Fruit fly (Drosophila melanogaster) Kc167 (cell line): Measurements from ENCODE around the gene AdamTS-B.

Experiments
- Myc ChIP-seq: fragments of >200 bp; optimal IDR thresholded peaks from 2 replicates; lab custom pipeline; 2017; ENCODE audit warnings: missing external identifiers
- Sin3A ChIP-seq: fragments of >200 bp; optimal IDR thresholded peaks from 2 replicates; lab custom pipeline; 2018; ENCODE audit warnings: missing external identifiers
- h ChIP-seq: fragments of >200 bp; optimal IDR thresholded peaks from 3 replicates; lab custom pipeline; 2018; ENCODE audit warnings: missing external identifiers
- insv ChIP-seq: fragments of >200 bp; optimal IDR thresholded peaks from 3 replicates; lab custom pipeline; 2018; ENCODE audit warnings: missing external identifiers
- psq ChIP-seq: fragments of >200 bp; optimal IDR thresholded peaks from 2 replicates; lab custom pipeline; 2017; ENCODE audit warnings: missing external identifiers
- ttk ChIP-seq: sonication (Bioruptor generic); optimal IDR thresholded peaks from 2 replicates; lab custom pipeline; 2017; ENCODE audit warnings: missing external identifiers

AdamTS-B gene

DNA sequence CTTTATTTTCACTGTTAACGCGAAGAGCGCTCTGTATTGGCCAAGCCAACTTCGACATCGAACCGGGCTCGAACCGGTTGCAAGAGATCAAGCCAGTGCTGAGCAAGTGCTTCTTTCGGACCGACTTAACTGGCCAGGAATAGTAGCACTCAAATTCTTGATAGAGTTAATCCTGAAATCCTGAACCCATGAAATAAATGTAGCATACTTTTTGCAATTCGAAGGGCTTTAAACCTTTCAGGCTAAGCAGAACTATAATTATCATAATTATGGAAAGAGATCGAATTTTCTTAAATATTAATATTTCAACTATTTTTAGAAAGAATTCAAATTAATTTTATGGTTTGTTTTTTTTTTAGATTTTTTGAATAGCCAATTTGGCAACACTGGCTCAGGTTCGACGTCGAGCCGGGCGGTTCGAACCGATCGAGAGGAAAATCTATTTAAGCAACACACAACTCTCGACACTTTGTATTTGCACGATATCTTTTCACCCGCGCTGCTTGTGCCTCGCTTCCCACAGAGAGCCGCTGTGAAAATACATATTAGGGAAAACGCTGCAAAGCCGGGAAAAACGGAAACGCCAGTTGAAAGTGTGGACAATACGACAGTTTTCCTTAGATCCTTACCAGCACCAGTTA lies at the start of gene AdamTS-B:
Gene AdamTS-B (plus strand): TSS at position 471 of the 641 bp plus-strand sequence.
- TF ChIP-seq psq (lab: Kevin White, UChicago) (no peak), Sin3A (no peak), h (lab: Kevin White, UChicago) (no peak), insv (lab: Kevin White, UChicago) (no peak), ttk (lab: Kevin White, UChicago) (no peak), Myc (no peak)

DNA sequence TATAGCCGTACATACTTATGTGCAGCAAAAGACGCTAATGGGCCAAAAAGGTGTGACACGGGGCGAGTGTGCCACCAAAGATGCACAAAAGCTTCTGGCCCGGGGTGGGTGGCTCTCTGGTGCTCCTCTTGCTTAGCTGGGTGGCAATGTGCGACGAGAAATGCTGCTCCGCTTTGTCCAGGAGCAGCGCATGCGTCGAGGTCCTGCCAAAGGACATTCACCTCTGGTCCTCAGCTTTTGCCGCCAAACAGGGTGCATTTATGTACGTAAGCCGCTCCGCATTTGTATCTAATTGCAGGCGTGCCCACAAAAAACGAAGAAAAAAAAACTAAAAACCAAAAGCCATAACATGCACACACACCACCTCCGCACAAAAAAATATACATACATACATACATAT lies 49.0 kb upstream of the AdamTS-B start:
- TF ChIP-seq insv (lab: Kevin White, UChicago) (no peak), ttk (lab: Kevin White, UChicago) (no peak), psq (lab: Kevin White, UChicago) (no peak), Sin3A (no peak), h (lab: Kevin White, UChicago) (no peak), Myc (no peak)

DNA sequence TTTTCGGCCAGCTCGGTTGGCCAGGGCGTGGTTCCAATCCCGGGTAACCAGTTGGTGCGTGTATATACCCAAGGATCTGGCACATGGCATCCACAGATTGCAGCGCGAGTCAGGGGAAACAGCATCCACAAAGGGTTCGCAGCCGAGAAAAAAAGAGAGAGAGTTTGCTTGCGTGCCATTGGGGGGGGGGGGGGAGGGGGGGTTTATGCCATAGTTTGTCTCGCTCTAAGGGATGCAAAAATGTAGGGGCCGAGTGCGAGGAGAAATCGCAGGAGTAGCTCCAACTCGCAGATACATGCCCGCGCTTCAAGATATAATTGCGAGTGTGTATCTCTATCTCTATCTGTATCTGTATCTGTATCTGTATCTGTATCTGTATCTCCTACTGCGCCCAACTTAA lies 48.4 kb upstream of the AdamTS-B start:
- no peak for TF ChIP-seq h (lab: Kevin White, UChicago)
- no peak for TF ChIP-seq Sin3A
- TF ChIP-seq insv (lab: Kevin White, UChicago) = no peak
- TF ChIP-seq psq (lab: Kevin White, UChicago) = no peak
- TF ChIP-seq ttk (lab: Kevin White, UChicago) = no peak
- no peak for TF ChIP-seq Myc

DNA sequence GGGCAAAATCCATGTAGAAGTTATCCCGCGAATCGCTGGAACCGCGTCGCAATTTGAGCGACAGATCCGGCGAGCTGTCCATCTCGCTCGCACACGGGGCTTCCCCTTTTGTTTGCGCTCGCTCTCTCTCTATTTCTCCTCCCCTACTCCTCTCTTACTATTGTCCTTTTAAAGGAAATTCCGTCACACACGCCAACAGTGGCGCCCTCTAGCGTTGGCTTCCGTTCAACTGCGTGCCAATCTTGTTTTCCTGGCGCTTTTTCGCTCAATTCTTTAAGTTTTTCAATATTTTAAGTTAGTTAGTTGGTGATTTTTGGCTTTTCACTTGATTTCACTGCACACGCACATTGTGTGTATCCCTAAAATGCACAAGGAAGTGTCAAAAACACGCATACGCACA lies 36.4 kb upstream of the AdamTS-B start:
- no peak for TF ChIP-seq psq (lab: Kevin White, UChicago)
- TF ChIP-seq Myc = no peak
- TF ChIP-seq insv (lab: Kevin White, UChicago) = no peak
- TF ChIP-seq ttk (lab: Kevin White, UChicago) = no peak
- no peak for TF ChIP-seq Sin3A
- TF ChIP-seq h (lab: Kevin White, UChicago) = no peak

DNA sequence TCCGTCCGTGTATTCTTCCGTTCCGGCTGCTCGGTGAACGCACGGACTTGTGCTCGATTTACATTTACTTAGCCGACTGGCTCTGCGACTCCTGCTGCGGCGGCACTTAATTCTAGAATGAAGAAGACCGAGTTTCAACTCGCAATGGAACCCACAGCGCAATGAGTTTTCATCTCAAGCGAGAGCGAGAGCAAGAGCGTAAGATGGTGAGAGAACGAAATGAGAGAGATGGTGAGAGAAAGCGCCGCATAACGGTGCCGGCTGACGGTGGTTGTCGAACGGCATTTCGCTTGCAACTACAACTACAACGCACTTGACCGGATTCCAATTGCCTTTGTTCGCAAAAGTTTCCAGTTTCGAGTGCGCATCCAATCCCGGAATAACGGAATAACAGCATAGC lies 35.6 kb upstream of the AdamTS-B start, which contains the start of gene OtopLc:
Gene OtopLc (minus strand): TSS at position 101 of the 400 bp plus-strand sequence.
- TF ChIP-seq Myc (no peak), ttk (lab: Kevin White, UChicago) (no peak)

DNA sequence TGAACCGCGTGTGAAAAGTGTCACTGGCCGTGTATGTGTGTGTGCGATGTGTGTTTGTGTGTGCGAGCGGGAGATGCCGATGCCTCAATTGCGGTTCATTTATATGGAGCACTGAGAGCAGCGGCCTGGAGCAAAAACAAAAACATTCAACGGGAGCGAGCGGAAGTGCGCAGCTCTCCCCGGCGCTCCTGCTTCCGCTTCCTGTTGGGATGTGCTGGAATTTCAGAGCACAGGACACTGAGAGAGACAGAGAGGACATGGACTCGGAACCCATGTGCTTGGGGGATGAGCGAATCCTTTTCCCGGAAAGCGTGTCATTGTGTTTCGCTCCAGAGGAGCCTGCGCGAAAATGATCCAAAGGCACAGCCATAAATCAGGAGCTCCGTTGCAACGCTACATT lies 34.1 kb upstream of the AdamTS-B start:
- TF ChIP-seq Sin3A (no peak), insv (lab: Kevin White, UChicago) (no peak), h (lab: Kevin White, UChicago) (no peak)

DNA sequence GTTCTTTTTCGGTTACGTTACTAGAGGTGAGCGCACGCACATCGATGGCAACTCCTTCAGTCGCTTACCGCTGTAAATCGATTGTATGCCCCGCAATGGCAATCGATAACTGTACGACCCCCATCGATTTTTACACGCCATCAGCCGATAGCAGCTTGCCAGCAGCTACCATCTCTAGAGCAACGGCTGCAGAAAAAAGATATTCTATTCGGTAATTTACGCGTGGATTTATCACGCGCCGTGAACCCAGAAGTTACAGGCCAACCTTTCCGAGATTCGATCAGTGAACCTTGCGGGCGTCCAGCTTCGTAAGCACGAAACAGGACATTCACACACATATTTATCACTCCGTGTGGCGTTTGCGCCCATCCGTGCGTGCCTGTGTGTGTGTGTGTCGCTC lies 32.5 kb upstream of the AdamTS-B start, which contains the start of the genes Sirt4 and CG4119:
Gene Sirt4 (minus strand): TSS at position 39 of the 400 bp plus-strand sequence.
Gene CG4119 (plus strand): TSS at position 151 of the 400 bp plus-strand sequence.
- TF ChIP-seq h (lab: Kevin White, UChicago) = no peak
- no peak for TF ChIP-seq insv (lab: Kevin White, UChicago)
- TF ChIP-seq psq (lab: Kevin White, UChicago) = no peak

DNA sequence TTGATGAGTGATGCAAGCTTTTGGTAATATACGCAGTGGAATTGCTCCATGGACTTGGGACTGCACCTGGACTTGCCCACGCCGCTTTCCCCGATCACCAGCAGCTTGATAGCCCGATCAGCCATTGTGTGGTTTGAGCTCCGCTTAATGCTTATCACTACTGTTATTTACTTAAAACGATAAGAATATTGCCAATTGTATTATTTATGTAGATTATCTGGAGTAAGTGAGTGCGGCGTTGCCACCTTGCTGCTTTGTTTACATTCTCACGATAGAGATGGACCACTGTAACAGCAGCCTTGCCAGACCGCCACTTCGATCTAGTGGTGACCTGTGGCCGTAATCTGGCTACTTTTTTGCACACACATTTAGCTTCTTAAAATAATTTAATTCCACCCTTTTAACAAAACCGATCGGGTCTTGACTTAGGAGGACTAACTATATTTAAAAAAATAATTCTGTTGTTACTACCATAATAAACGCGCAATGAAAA lies 26.8 kb upstream of the AdamTS-B start, which contains the start of gene Rab18:
Gene Rab18 (minus strand): TSS at position 276 of the 493 bp plus-strand sequence.
- TF ChIP-seq h (lab: Kevin White, UChicago) (no peak), Myc (no peak), psq (lab: Kevin White, UChicago) (no peak), Sin3A (no peak), ttk (lab: Kevin White, UChicago) (no peak), insv (lab: Kevin White, UChicago) (no peak)

DNA sequence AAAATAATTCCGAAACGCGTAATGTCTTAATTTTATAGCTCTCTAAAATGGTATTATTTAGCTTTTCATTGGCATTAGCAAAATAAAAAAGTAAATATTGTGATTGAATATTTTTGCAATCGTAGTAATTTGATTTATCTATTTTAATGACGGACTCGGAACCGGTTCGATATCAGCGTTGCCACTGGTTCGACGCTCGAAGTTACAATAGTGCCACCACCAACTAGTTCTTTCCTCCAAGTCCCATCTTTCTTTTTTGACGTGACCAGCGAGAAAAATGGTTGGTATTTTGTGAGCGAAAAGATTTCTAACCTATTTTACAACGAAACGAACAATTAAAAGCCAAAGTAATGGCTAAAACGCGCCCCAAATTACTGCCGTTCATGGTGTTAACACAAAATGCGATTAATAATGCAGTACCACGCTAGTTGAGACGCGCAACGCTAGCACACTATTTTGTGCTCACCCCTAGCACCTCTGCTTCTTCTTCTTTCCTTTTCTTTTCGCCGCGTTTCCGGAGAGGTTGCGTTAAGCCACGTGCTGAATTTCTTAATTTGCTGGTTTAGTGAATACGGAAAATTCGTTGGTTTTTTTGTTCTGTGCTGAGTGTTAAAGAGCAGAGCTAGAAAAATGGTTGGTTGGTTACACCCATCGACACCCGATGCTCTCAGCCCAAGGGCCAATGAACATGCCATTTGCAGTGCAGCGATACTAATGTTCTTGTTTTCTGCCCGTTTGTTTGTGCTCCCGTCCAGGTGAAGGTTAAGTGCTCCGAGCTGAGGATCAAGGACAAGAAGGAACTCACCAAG lies 25.9 kb upstream of the AdamTS-B start, which contains the start of gene RpL35:
Gene RpL35 (plus strand): TSS at position 159 of the 809 bp plus-strand sequence.
- TF ChIP-seq ttk (lab: Kevin White, UChicago) (no peak), h (lab: Kevin White, UChicago) (no peak), Myc (no peak), psq (lab: Kevin White, UChicago) (no peak), Sin3A (no peak), insv (lab: Kevin White, UChicago) (no peak)

DNA sequence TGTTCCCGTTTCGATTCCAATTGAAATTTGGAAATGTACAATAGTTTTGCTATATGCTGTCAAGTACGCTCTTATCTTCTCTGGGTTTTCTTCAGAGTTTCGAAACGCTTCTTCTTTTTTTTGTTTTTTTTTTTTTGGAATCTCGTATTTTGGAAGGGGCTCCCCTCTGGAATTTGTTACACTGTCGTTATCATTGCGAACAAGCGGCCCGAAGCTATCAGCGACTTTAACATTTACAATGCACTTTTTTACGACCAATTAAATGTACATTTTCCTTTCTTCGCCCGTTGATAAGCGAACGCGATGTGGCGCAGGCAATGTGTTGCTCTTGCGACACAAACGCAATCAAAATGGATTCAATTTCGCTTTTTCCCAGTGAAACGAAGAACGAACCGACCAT lies 21.5 kb upstream of the AdamTS-B start:
- TF ChIP-seq Myc (no peak), Sin3A (no peak), insv (lab: Kevin White, UChicago) (no peak), ttk (lab: Kevin White, UChicago) (no peak), h (lab: Kevin White, UChicago) (no peak)

DNA sequence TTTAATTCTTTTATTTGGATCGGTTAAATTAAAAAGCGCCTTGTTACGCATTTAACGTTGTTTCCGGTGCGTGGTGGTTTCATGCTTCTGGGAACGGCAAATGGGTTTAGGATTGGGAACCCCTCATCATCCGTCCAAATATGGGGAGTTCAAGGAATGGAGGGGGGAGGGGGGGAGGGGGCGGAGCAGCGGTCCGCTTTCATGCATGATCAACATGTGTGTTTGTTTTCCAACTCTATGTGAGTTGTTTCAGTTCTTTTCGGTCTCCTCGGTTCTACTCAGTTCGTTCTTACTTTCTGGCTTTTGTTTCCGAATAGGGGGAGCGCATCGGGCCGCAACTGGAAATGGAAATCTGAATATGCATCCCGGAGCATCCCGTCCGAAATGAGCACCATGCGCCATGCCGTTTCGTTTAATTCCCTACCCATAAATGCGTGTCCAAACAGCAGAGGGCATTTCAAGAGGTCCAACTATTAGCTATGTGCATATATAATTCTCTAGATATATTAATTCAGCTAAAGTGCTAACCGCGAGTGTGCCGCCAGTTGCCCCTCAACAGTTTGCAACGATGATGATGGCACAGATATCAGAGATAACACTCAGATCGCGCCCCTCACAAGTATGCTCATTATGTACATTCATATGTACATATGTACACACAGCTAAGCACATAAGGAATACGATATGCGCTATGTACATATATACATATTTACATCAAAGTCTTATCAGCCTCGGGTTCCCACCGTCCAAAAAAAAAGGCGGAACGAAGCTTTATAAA lies 20.8 kb upstream of the AdamTS-B start:
- TF ChIP-seq h (lab: Kevin White, UChicago) = no peak
- TF ChIP-seq ttk (lab: Kevin White, UChicago) = no peak
- no peak for TF ChIP-seq psq (lab: Kevin White, UChicago)
- no peak for TF ChIP-seq Myc
- TF ChIP-seq Sin3A = no peak
- no peak for TF ChIP-seq insv (lab: Kevin White, UChicago)

DNA sequence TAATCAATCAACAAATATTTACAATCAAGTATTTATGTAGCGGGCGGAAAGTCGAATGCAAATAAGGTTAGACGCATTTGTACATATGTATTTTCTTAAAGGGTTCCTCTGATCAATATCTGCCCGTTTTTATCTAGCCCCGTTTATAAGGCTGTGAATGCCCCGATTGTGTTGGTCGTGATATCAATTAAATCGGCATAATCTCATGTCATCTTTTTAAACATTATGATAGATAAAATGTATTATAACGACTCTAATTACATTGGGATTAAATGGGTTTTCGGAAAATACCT lies 20.2 kb upstream of the AdamTS-B start:
- TF ChIP-seq Sin3A = no peak
- TF ChIP-seq insv (lab: Kevin White, UChicago) = no peak
- TF ChIP-seq psq (lab: Kevin White, UChicago) = no peak
- TF ChIP-seq h (lab: Kevin White, UChicago) = no peak
- TF ChIP-seq ttk (lab: Kevin White, UChicago) = no peak
- no peak for TF ChIP-seq Myc
